Worm (Caenorhabditis elegans) whole organism, young adult: ENCODE data around the gene glt-5.
A peak's percentile ranks its signal among the peaks of the same experiment; 100 is the strongest.

Experiments used
- B0035.1 ChIP-seq: sonication (generic microtip); optimal IDR thresholded peaks from 2 replicates; lab custom pipeline; 2016; ENCODE audit warnings: missing genetic modification characterization, mild to moderate bottlenecking, missing compliant biosample characterization, missing genotype, missing genetic modification reagents
- B0336.3 ChIP-seq: fragments of 200-800 bp; sonication (Bioruptor generic); IDR thresholded peaks from 2 replicates; pipeline ENCODE4 v1.3.6; 2022; ENCODE audit warnings: missing genetic modification characterization, missing compliant biosample characterization
- F10E7.11 ChIP-seq: sonication (generic microtip); optimal IDR thresholded peaks from 2 replicates; lab custom pipeline; 2017; ENCODE audit warnings: mild to moderate bottlenecking, missing genetic modification characterization, moderate library complexity, missing compliant biosample characterization
- F23B12.7 ChIP-seq: sonication (generic microtip); optimal IDR thresholded peaks from 2 replicates; lab custom pipeline; 2017; ENCODE audit warnings: missing genetic modification characterization, mild to moderate bottlenecking, missing compliant biosample characterization, antibody characterized with exemption, moderate library complexity; ENCODE audit not compliant: insufficient read depth
- F37B4.10 ChIP-seq: fragments of 200-800 bp; sonication (Bioruptor generic); IDR thresholded peaks from 2 replicates; pipeline ENCODE4 v1.3.6; 2022; ENCODE audit warnings: missing genetic modification characterization, missing compliant biosample characterization
- F39B2.1 ChIP-seq: fragments of 200-800 bp; sonication (Bioruptor generic); IDR thresholded peaks from 2 replicates; pipeline ENCODE4 v1.3.6; 2022; ENCODE audit warnings: missing genetic modification reagents, missing genetic modification characterization, missing compliant biosample characterization
- F49E8.2 ChIP-seq: sonication (generic microtip); optimal IDR thresholded peaks from 3 replicates; lab custom pipeline; 2017; ENCODE audit warnings: missing genetic modification characterization, mild to moderate bottlenecking, missing compliant biosample characterization, antibody characterized with exemption, moderate library complexity; ENCODE audit not compliant: insufficient read depth
- F57A8.1 ChIP-seq: fragments of 200-800 bp; sonication (Bioruptor generic); optimal IDR thresholded peaks from 2 replicates; lab custom pipeline; 2018; ENCODE audit warnings: mild to moderate bottlenecking, missing genetic modification characterization, moderate library complexity, missing compliant biosample characterization
- Y53F4B.3 ChIP-seq: fragments of 200-800 bp; sonication (Bioruptor generic); IDR thresholded peaks from 2 replicates; pipeline ENCODE4 v1.3.6; 2022; ENCODE audit warnings: missing genetic modification reagents, missing genetic modification characterization, missing compliant biosample characterization
- ZK185.1 ChIP-seq: sonication (generic microtip); optimal IDR thresholded peaks from 2 replicates; lab custom pipeline; 2016; ENCODE audit warnings: mild to moderate bottlenecking, missing genetic modification characterization, missing compliant biosample characterization; ENCODE audit not compliant: poor library complexity, severe bottlenecking
- atf-7 ChIP-seq: sonication (generic microtip); optimal IDR thresholded peaks from 2 replicates; lab custom pipeline; 2017; ENCODE audit warnings: mild to moderate bottlenecking, missing genetic modification characterization, missing compliant biosample characterization
- attf-3 ChIP-seq: fragments of 200-800 bp; sonication (Bioruptor generic); conservative IDR thresholded peaks from 2 replicates; pipeline ENCODE4 v1.3.6; 2022; ENCODE audit warnings: missing genetic modification reagents, missing genetic modification characterization, missing compliant biosample characterization
- attf-5 ChIP-seq: fragments of 200-800 bp; sonication (Bioruptor generic); optimal IDR thresholded peaks from 2 replicates; lab custom pipeline; 2018; ENCODE audit warnings: mild to moderate bottlenecking, missing genetic modification characterization, missing compliant biosample characterization
- attf-6 ChIP-seq: fragments of 200-800 bp; sonication (Bioruptor generic); IDR thresholded peaks from 2 replicates; pipeline ENCODE4 v1.3.6; 2022; ENCODE audit warnings: missing genetic modification reagents, missing genetic modification characterization, missing compliant biosample characterization
- ceh-27 ChIP-seq: fragments of 200-800 bp; sonication (Bioruptor generic); optimal IDR thresholded peaks from 2 replicates; lab custom pipeline; 2018; ENCODE audit warnings: mild to moderate bottlenecking, missing genetic modification characterization, moderate library complexity, missing compliant biosample characterization
- ceh-40 ChIP-seq: fragments of 200-800 bp; sonication (Bioruptor generic); IDR thresholded peaks from 2 replicates; pipeline ENCODE4 v1.3.6; 2022; ENCODE audit warnings: missing genetic modification characterization, missing compliant biosample characterization
- ceh-79 ChIP-seq: sonication (generic microtip); optimal IDR thresholded peaks from 2 replicates; lab custom pipeline; 2017; ENCODE audit warnings: mild to moderate bottlenecking, missing genetic modification characterization, missing compliant biosample characterization
- chd-7 ChIP-seq: sonication (generic microtip); optimal IDR thresholded peaks from 2 replicates; lab custom pipeline; 2016; ENCODE audit warnings: mild to moderate bottlenecking, missing genetic modification characterization, moderate library complexity, missing compliant biosample characterization
- die-1 ChIP-seq: sonication (generic microtip); optimal IDR thresholded peaks from 2 replicates; lab custom pipeline; 2016; ENCODE audit warnings: missing genotype, mild to moderate bottlenecking, missing genetic modification characterization, missing compliant biosample characterization
- dox-1 ChIP-seq: fragments of 200-800 bp; sonication (Bioruptor generic); IDR thresholded peaks from 2 replicates; pipeline ENCODE4 v1.3.6; 2022; ENCODE audit warnings: missing genetic modification reagents, missing genetic modification characterization, missing compliant biosample characterization
- efl-1 ChIP-seq: fragments of 150-350 bp; optimal IDR thresholded peaks from 2 replicates; lab custom pipeline; 2014; ENCODE audit warnings: missing biosample characterization, missing genetic modification reagents, missing genetic modification characterization
- ekl-4 ChIP-seq: fragments of 200-800 bp; sonication (Bioruptor generic); IDR thresholded peaks from 2 replicates; pipeline ENCODE4 v1.3.6; 2022; ENCODE audit warnings: missing genetic modification reagents, missing genetic modification characterization, missing compliant biosample characterization
- ets-4 ChIP-seq: fragments of 200-800 bp; sonication (Bioruptor generic); optimal IDR thresholded peaks from 2 replicates; lab custom pipeline; 2018; ENCODE audit warnings: mild to moderate bottlenecking, missing genetic modification characterization, missing compliant biosample characterization
- gei-17 ChIP-seq: fragments of 200-800 bp; sonication (Bioruptor generic); optimal IDR thresholded peaks from 2 replicates; lab custom pipeline; 2018; ENCODE audit warnings: mild to moderate bottlenecking, missing genetic modification characterization, missing compliant biosample characterization
- hmg-1.2 ChIP-seq: fragments of 200-800 bp; sonication (Bioruptor generic); IDR thresholded peaks from 2 replicates; pipeline ENCODE4 v1.3.6; 2022; ENCODE audit warnings: missing genetic modification reagents, missing genetic modification characterization, missing compliant biosample characterization
- hsf-1 ChIP-seq: fragments of 200-800 bp; sonication (Bioruptor generic); IDR thresholded peaks from 2 replicates; pipeline ENCODE4 v1.3.6; 2022; ENCODE audit warnings: missing genetic modification reagents, missing genetic modification characterization, missing compliant biosample characterization
- let-607 ChIP-seq, 2 experiments: fragments of 200-800 bp in 1 of 2; sonication (Bioruptor generic) in 1 of 2; sonication (generic microtip) in 1 of 2; optimal IDR thresholded peaks; 2 replicates each; lab custom pipeline; 2016 to 2018; ENCODE audit warnings: mild to moderate bottlenecking in 2 of 2, missing compliant biosample characterization in 2 of 2, missing genetic modification characterization in 2 of 2, moderate library complexity in 2 of 2, missing genotype in 1 of 2
- lin-40 ChIP-seq: sonication (generic microtip); optimal IDR thresholded peaks from 2 replicates; lab custom pipeline; 2016; ENCODE audit warnings: missing genetic modification characterization, mild to moderate bottlenecking, missing compliant biosample characterization, missing genotype, missing genetic modification reagents
- lin-54 ChIP-seq: fragments of 200-800 bp; sonication (Bioruptor generic); optimal IDR thresholded peaks from 2 replicates; lab custom pipeline; 2018; ENCODE audit warnings: mild to moderate bottlenecking, missing genetic modification characterization, missing compliant biosample characterization
- lsl-1 ChIP-seq: fragments of 200-800 bp; sonication (Bioruptor generic); optimal IDR thresholded peaks from 2 replicates; lab custom pipeline; 2018; ENCODE audit warnings: mild to moderate bottlenecking, missing genetic modification characterization, moderate library complexity, missing compliant biosample characterization
- mes-4 ChIP-seq: sonication (generic microtip); optimal IDR thresholded peaks from 2 replicates; lab custom pipeline; 2016; ENCODE audit warnings: missing genotype, missing genetic modification characterization, missing compliant biosample characterization
- nhr-179 ChIP-seq: sonication (generic microtip); optimal IDR thresholded peaks from 2 replicates; lab custom pipeline; 2016; ENCODE audit warnings: mild to moderate bottlenecking, missing genetic modification characterization, missing compliant biosample characterization
- pbrm-1 ChIP-seq: fragments of 200-800 bp; sonication (Bioruptor generic); IDR thresholded peaks from 2 replicates; pipeline ENCODE4 v1.3.6; 2022; ENCODE audit warnings: missing genetic modification reagents, missing genetic modification characterization, missing compliant biosample characterization
- sdz-38 ChIP-seq: sonication (generic microtip); optimal IDR thresholded peaks from 2 replicates; lab custom pipeline; 2016; ENCODE audit warnings: missing genotype, missing genetic modification characterization, missing compliant biosample characterization
- snpc-1.3 ChIP-seq: sonication (generic microtip); optimal IDR thresholded peaks from 2 replicates; lab custom pipeline; 2017; ENCODE audit warnings: missing genetic modification characterization, mild to moderate bottlenecking, missing compliant biosample characterization, antibody characterized with exemption, moderate library complexity, missing genotype, missing genetic modification reagents; ENCODE audit not compliant: insufficient read depth
- tbp1 ChIP-seq: fragments of 200-800 bp; sonication (Bioruptor generic); optimal IDR thresholded peaks from 2 replicates; lab custom pipeline; 2018; ENCODE audit warnings: mild to moderate bottlenecking, missing genetic modification characterization, missing compliant biosample characterization
- unc-130 ChIP-seq: sonication (generic microtip); optimal IDR thresholded peaks from 2 replicates; lab custom pipeline; 2016; ENCODE audit warnings: missing genetic modification reagents, missing genetic modification characterization, missing compliant biosample characterization
- zim-3 ChIP-seq: sonication (generic microtip); optimal IDR thresholded peaks from 2 replicates; lab custom pipeline; 2017; ENCODE audit warnings: mild to moderate bottlenecking, missing genetic modification characterization, moderate library complexity, missing compliant biosample characterization
- ztf-26 ChIP-seq: sonication (generic microtip); optimal IDR thresholded peaks from 2 replicates; lab custom pipeline; 2017; ENCODE audit warnings: missing genetic modification characterization, missing compliant biosample characterization
- ztf-6 ChIP-seq: fragments of 200-800 bp; sonication (Bioruptor generic); IDR thresholded peaks from 2 replicates; pipeline ENCODE4 v1.3.6; 2022; ENCODE audit warnings: missing genetic modification reagents, missing genetic modification characterization, missing compliant biosample characterization

Gene glt-5

ce11 chrII:9671308-9671707 lies 37.4 kb downstream of the glt-5 start, which contains the start of gene ZK1320.7:
ZK1320.7 (plus strand) TSS chrII:9671608.
- TF ChIP-seq nhr-179 (tag; lab: Kevin White, UChicago): no peak

- TF ChIP-seq F37B4.10 (GFP tag; lab: Robert Waterston, UW) (no peak), zim-3 (tag; lab: Kevin White, UChicago) (no peak), Y53F4B.3 (GFP tag; lab: Robert Waterston, UW) (no peak), pbrm-1 (GFP tag; lab: Robert Waterston, UW) (no peak), attf-3 (GFP tag; lab: Robert Waterston, UW) (peak; percentile 95), lin-54 (no peak), efl-1 (GFP tag; lab: Kevin White, UChicago) (no peak), F49E8.2 (tag; lab: Kevin White, UChicago) (no peak), mes-4 (no peak), chd-7 (tag; lab: Kevin White, UChicago) (no peak), unc-130 (GFP tag; lab: Kevin White, UChicago) (no peak), lsl-1 (peak; percentile 73), ekl-4 (GFP tag; lab: Robert Waterston, UW) (no peak), sdz-38 (tag; lab: Kevin White, UChicago) (no peak), snpc-1.3 (no peak), hmg-1.2 (GFP tag; lab: Robert Waterston, UW) (peak; percentile 16; the same call in 1 of the 2 replicates), attf-5 (GFP tag; lab: Kevin White, UChicago) (no peak)
Observed at ce11 chrII:9668959-9669358, 39.7 kb downstream of the glt-5 start, which contains the start of gene taf-8. taf-8 (plus strand) TSS chrII:9669318.

- TF ChIP-seq hsf-1 (GFP tag; lab: Robert Waterston, UW): no peak
- TF ChIP-seq ztf-6 (GFP tag; lab: Robert Waterston, UW): no peak
- 0 out of 2 replicates have a peak, but pooled peaks have one; percentile 11 for TF ChIP-seq attf-3 (GFP tag; lab: Robert Waterston, UW)
- no peak for TF ChIP-seq Y53F4B.3 (GFP tag; lab: Robert Waterston, UW)
- peak; percentile 88 for TF ChIP-seq hmg-1.2 (GFP tag; lab: Robert Waterston, UW)
- TF ChIP-seq ceh-40 (GFP tag; lab: Robert Waterston, UW): no peak
Observed at ce11 chrII:9667382-9667781, 41.3 kb downstream of the glt-5 start, which contains the start of gene ZK1320.11. ZK1320.11 (plus strand) TSS chrII:9667624.

ce11 chrII:9665577-9665976 lies 43.1 kb downstream of the glt-5 start, which contains the start of gene ZK1320.5:
ZK1320.5 (minus strand) TSS chrII:9665677.
- TF ChIP-seq lsl-1 (no peak), ZK185.1 (tag; lab: Kevin White, UChicago) (no peak), ztf-26 (tag; lab: Kevin White, UChicago) (no peak), B0336.3 (GFP tag; lab: Robert Waterston, UW) (no peak), die-1 (tag; lab: Kevin White, UChicago) (no peak), dox-1 (GFP tag; lab: Robert Waterston, UW) (no peak), lin-40 (tag; lab: Kevin White, UChicago) (no peak), ceh-27 (GFP tag; lab: Kevin White, UChicago) (no peak), ceh-79 (tag; lab: Kevin White, UChicago) (no peak)

ce11 chrII:9662797-9663196 lies 45.9 kb downstream of the glt-5 start, which contains the start of gene cyp-13A10:
cyp-13A10 (minus strand) TSS chrII:9662884.
- TF ChIP-seq lsl-1 (no peak), B0035.1 (tag; lab: Kevin White, UChicago) (no peak), F39B2.1 (no peak), F10E7.11 (tag; lab: Kevin White, UChicago) (no peak), tbp1 (no peak), unc-130 (GFP tag; lab: Kevin White, UChicago) (no peak), Y53F4B.3 (GFP tag; lab: Robert Waterston, UW) (no peak), attf-3 (GFP tag; lab: Robert Waterston, UW) (no peak), ceh-40 (GFP tag; lab: Robert Waterston, UW) (no peak), attf-6 (GFP tag; lab: Robert Waterston, UW) (no peak), F23B12.7 (tag; lab: Kevin White, UChicago) (no peak), let-607 (tag; optimal IDR thresholded peaks at IDR 0.05; lab: Kevin White, UChicago) (no peak), ets-4 (GFP tag; lab: Kevin White, UChicago) (no peak), F57A8.1 (GFP tag; lab: Kevin White, UChicago) (no peak), attf-5 (GFP tag; lab: Kevin White, UChicago) (no peak), chd-7 (tag; lab: Kevin White, UChicago) (no peak), F37B4.10 (GFP tag; lab: Robert Waterston, UW) (no peak), gei-17 (GFP tag; lab: Kevin White, UChicago) (no peak), ekl-4 (GFP tag; lab: Robert Waterston, UW) (no peak), atf-7 (tag; lab: Kevin White, UChicago) (no peak)
